Fruit fly (Drosophila melanogaster) whole organism, prepupa: ENCODE measurements around the gene CG1998.
A peak's percentile ranks its signal among the peaks of the same experiment; 100 is the strongest.

Experiments
- Blimp-1 ChIP-seq: fragments of 200-800 bp; sonication (Bioruptor generic); optimal IDR thresholded peaks from 3 replicates; lab custom pipeline; 2017; ENCODE audit warnings: missing biosample characterization, missing genetic modification characterization, mild to moderate bottlenecking, moderate library complexity, missing genetic modification reagents
- CG10631 ChIP-seq: fragments of 200-800 bp; sonication (Bioruptor generic); optimal IDR thresholded peaks from 2 replicates; lab custom pipeline; 2016; ENCODE audit warnings: missing biosample characterization, missing genetic modification characterization
- CG1621 ChIP-seq: fragments of 200-800 bp; sonication (Bioruptor generic); optimal IDR thresholded peaks from 3 replicates; lab custom pipeline; 2018; ENCODE audit warnings: missing biosample characterization, mild to moderate bottlenecking, missing genetic modification characterization
- CG16779 ChIP-seq: fragments of 200-800 bp; sonication (Bioruptor generic); optimal IDR thresholded peaks from 3 replicates; lab custom pipeline; 2017; ENCODE audit warnings: missing biosample characterization, mild to moderate bottlenecking, missing genetic modification characterization
- CG3032 ChIP-seq: fragments of 200-800 bp; optimal IDR thresholded peaks from 2 replicates; lab custom pipeline; 2019; ENCODE audit warnings: missing biosample characterization, mild to moderate bottlenecking, missing genetic modification characterization, moderate library complexity
- CG3919 ChIP-seq: fragments of 200-800 bp; sonication (Bioruptor generic); optimal IDR thresholded peaks from 3 replicates; lab custom pipeline; 2016; ENCODE audit warnings: missing biosample characterization, missing genetic modification characterization
- CG6808 ChIP-seq: fragments of 200-800 bp; sonication (Bioruptor generic); optimal IDR thresholded peaks from 3 replicates; lab custom pipeline; 2017; ENCODE audit warnings: missing biosample characterization, missing genetic modification characterization, mild to moderate bottlenecking, moderate library complexity, missing genetic modification reagents
- CG7368 ChIP-seq: fragments of 200-800 bp; sonication (Bioruptor generic); optimal IDR thresholded peaks from 3 replicates; lab custom pipeline; 2016; ENCODE audit warnings: missing biosample characterization, missing genetic modification characterization
- CG8319 ChIP-seq: fragments of 200-800 bp; sonication (Bioruptor generic); optimal IDR thresholded peaks from 3 replicates; lab custom pipeline; 2016; ENCODE audit warnings: missing biosample characterization, missing genetic modification characterization
- CG8632 ChIP-seq: fragments of 200-800 bp; sonication (Bioruptor generic); optimal IDR thresholded peaks from 3 replicates; lab custom pipeline; 2016; ENCODE audit warnings: missing biosample characterization, missing genetic modification characterization
- CG9139 ChIP-seq: fragments of 200-800 bp; sonication (Bioruptor generic); optimal IDR thresholded peaks from 3 replicates; lab custom pipeline; 2017; ENCODE audit warnings: missing biosample characterization, mild to moderate bottlenecking, missing genetic modification characterization
- Eip93F ChIP-seq: fragments of 200-800 bp; sonication (Bioruptor generic); optimal IDR thresholded peaks from 2 replicates; lab custom pipeline; 2016; ENCODE audit warnings: missing biosample characterization, mild to moderate bottlenecking, missing genetic modification characterization
- Ets21C ChIP-seq: fragments of 200-800 bp; sonication (Bioruptor generic); optimal IDR thresholded peaks from 3 replicates; lab custom pipeline; 2016; ENCODE audit warnings: missing biosample characterization, missing genetic modification characterization
- Gug ChIP-seq: fragments of 200-800 bp; sonication (Bioruptor generic); IDR thresholded peaks from 2 replicates; pipeline ENCODE4 v1.3.6; 2022; ENCODE audit warnings: missing biosample characterization, missing genetic modification characterization
- Met ChIP-seq: fragments of 200-800 bp; sonication (Bioruptor generic); optimal IDR thresholded peaks from 3 replicates; lab custom pipeline; 2016; ENCODE audit warnings: missing biosample characterization, missing genetic modification characterization
- OdsH ChIP-seq: fragments of 200-800 bp; sonication (Bioruptor generic); optimal IDR thresholded peaks from 3 replicates; lab custom pipeline; 2016; ENCODE audit warnings: missing biosample characterization, missing genetic modification characterization
- Sox14 ChIP-seq: fragments of 200-800 bp; sonication (Bioruptor generic); optimal IDR thresholded peaks from 3 replicates; lab custom pipeline; 2016; ENCODE audit warnings: missing biosample characterization, missing genetic modification characterization
- dac ChIP-seq: fragments of 200-800 bp; sonication (Bioruptor generic); optimal IDR thresholded peaks from 2 replicates; lab custom pipeline; 2017; ENCODE audit warnings: missing biosample characterization, mild to moderate bottlenecking, missing genetic modification characterization
- salr ChIP-seq, 2 experiments: fragments of 200-800 bp; sonication (Bioruptor generic); optimal IDR thresholded peaks; 3 replicates each; lab custom pipeline; 2016 to 2018; ENCODE audit warnings: missing biosample characterization in 2 of 2, missing genetic modification characterization in 2 of 2, mild to moderate bottlenecking in 1 of 2
- vri ChIP-seq: fragments of 200-800 bp; sonication (Bioruptor generic); optimal IDR thresholded peaks from 3 replicates; lab custom pipeline; 2016; ENCODE audit warnings: missing biosample characterization, mild to moderate bottlenecking, missing genetic modification characterization

Gene CG1998

DNA sequence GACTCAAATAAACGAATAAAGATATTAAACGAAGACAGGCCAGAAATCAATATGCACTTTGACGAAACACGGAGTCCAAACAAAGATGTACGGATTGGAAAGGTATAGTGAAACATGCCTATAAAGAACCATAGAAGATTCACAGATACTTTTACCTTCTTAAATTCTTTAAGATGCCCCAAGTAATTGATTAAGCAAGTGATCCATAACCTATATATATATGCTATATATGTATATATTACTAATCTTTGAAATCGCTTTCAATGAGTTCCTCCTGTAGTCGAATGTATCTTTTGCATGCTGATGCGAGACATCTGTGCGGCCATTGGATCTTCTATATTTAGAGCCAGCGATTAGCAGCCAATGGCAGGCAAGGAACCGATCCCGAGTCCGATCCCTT is 44.7 kb downstream of the CG1998 start, which contains the start of gene dmrt11E (continued):
- no peak for TF ChIP-seq Eip93F (GFP tag; lab: Kevin White, UChicago)
- TF ChIP-seq salr (GFP tag; optimal IDR thresholded peaks at IDR 0.05; lab: Kevin White, UChicago): no peak
- peak; percentile 63 for TF ChIP-seq CG10631 (GFP tag; lab: Kevin White, UChicago)
- peak; percentile 55 for TF ChIP-seq CG3032
- TF ChIP-seq CG9139: no peak
- TF ChIP-seq CG8319 (GFP tag; lab: Kevin White, UChicago): no peak
- no peak for TF ChIP-seq Met (GFP tag; lab: Kevin White, UChicago)
- TF ChIP-seq Gug: peak; percentile 41; the same call in 1 of the 2 replicates
- TF ChIP-seq OdsH (GFP tag; lab: Kevin White, UChicago): peak; percentile 33
- no peak for TF ChIP-seq dac
- TF ChIP-seq CG3919 (GFP tag; lab: Kevin White, UChicago): peak; percentile 31
- peak; percentile 42 for TF ChIP-seq CG6808
- peak; percentile 24 for TF ChIP-seq CG1621 (tag; lab: Kevin White, UChicago)
- TF ChIP-seq CG8632: no peak
- no peak for TF ChIP-seq Ets21C (GFP tag; lab: Kevin White, UChicago)
- no peak for TF ChIP-seq CG16779 (tag; lab: Kevin White, UChicago)
- no peak for TF ChIP-seq CG7368 (GFP tag; lab: Kevin White, UChicago)
- no peak for TF ChIP-seq vri
- TF ChIP-seq Blimp-1 (GFP tag; lab: Kevin White, UChicago): no peak
- TF ChIP-seq Sox14 (GFP tag; lab: Kevin White, UChicago): no peak
